Worm (Caenorhabditis elegans) whole organism, late embryonic: ENCODE measurements around the gene C43D7.4.

Source experiments
- C38D4.7 ChIP-seq: fragments of 200-800 bp; sonication (Bioruptor generic); optimal IDR thresholded peaks from 2 replicates; lab custom pipeline; 2018; ENCODE audit warnings: mild to moderate bottlenecking, missing genetic modification characterization, moderate library complexity, missing compliant biosample characterization
- ama-1 ChIP-seq: fragments of 150-350 bp; optimal IDR thresholded peaks from 2 replicates; lab custom pipeline; 2014
- ceh-45 ChIP-seq: fragments of 200-800 bp; sonication (Bioruptor generic); IDR thresholded peaks from 2 replicates; pipeline ENCODE4 v1.3.6; 2022; ENCODE audit warnings: missing genetic modification reagents, missing genetic modification characterization, missing compliant biosample characterization
- fkh-10 ChIP-seq: fragments of 150-350 bp; optimal IDR thresholded peaks from 2 replicates; lab custom pipeline; 2014; ENCODE audit warnings: missing biosample characterization, missing genetic modification reagents, missing genetic modification characterization
- hlh-30 ChIP-seq: sonication (generic microtip); optimal IDR thresholded peaks from 2 replicates; lab custom pipeline; 2017; ENCODE audit warnings: antibody characterized with exemption, missing genetic modification characterization, missing compliant biosample characterization; ENCODE audit not compliant: insufficient read depth
- madf-2 ChIP-seq: sonication (generic microtip); optimal IDR thresholded peaks from 2 replicates; lab custom pipeline; 2017; ENCODE audit warnings: missing genetic modification characterization, missing compliant biosample characterization
- mec-3 ChIP-seq: sonication (generic microtip); optimal IDR thresholded peaks from 2 replicates; lab custom pipeline; 2016; ENCODE audit warnings: borderline replicate concordance, missing genetic modification characterization, missing compliant biosample characterization
- nfya-1 ChIP-seq: sonication (generic microtip); optimal IDR thresholded peaks from 2 replicates; lab custom pipeline; 2017; ENCODE audit warnings: missing genetic modification characterization, mild to moderate bottlenecking, missing compliant biosample characterization, antibody characterized with exemption, moderate library complexity
- npax-4 ChIP-seq: sonication (generic microtip); optimal IDR thresholded peaks from 2 replicates; lab custom pipeline; 2016; ENCODE audit warnings: missing genetic modification characterization, missing compliant biosample characterization
- pat-9 ChIP-seq: fragments of 200-800 bp; sonication (Bioruptor generic); optimal IDR thresholded peaks from 2 replicates; lab custom pipeline; 2018; ENCODE audit warnings: mild to moderate bottlenecking, missing genetic modification characterization, moderate library complexity, missing compliant biosample characterization
- pqm-1 ChIP-seq: sonication (generic microtip); optimal IDR thresholded peaks from 2 replicates; lab custom pipeline; 2016; ENCODE audit warnings: missing genetic modification characterization, missing compliant biosample characterization

- no peak for TF ChIP-seq ama-1 (lab: Kevin White, UChicago)
- TF ChIP-seq nfya-1 (tag; lab: Kevin White, UChicago): no peak
- no peak for TF ChIP-seq pqm-1 (tag; lab: Kevin White, UChicago)
- TF ChIP-seq pat-9 (tag; lab: Kevin White, UChicago): no peak
- TF ChIP-seq C38D4.7: no peak
- no peak for TF ChIP-seq madf-2 (tag; lab: Kevin White, UChicago)
- TF ChIP-seq mec-3 (tag; lab: Kevin White, UChicago): no peak
- TF ChIP-seq hlh-30 (tag; lab: Kevin White, UChicago): no peak
- TF ChIP-seq fkh-10 (GFP tag; lab: Kevin White, UChicago): no peak
- TF ChIP-seq ceh-45: no peak
- TF ChIP-seq npax-4 (tag; lab: Kevin White, UChicago): no peak
Observed at ce11 chrV:19320385-19320784, 1.9 kb downstream of the C43D7.4 start, which contains the start of gene sdz-6.
